Worm (Caenorhabditis elegans) whole organism, L1 larva: ENCODE data around the gene oac-53.

ENCODE experiments used
- ama-1 ChIP-seq: fragments of 150-350 bp; optimal IDR thresholded peaks from 2 replicates; lab custom pipeline; 2014
- dsc-1 ChIP-seq: sonication (generic microtip); optimal IDR thresholded peaks from 2 replicates; lab custom pipeline; 2016; ENCODE audit warnings: mild to moderate bottlenecking, missing genetic modification characterization, missing compliant biosample characterization
- lsy-2 ChIP-seq, 2 experiments: fragments of 150-350 bp; optimal IDR thresholded peaks; 2 replicates each; lab custom pipeline; 2014; ENCODE audit warnings: missing biosample characterization in 2 of 2, missing genetic modification characterization in 2 of 2
- mdl-1 ChIP-seq, 2 experiments: fragments of 150-350 bp; optimal IDR thresholded peaks; 2 replicates each; lab custom pipeline; 2014 to 2017; ENCODE audit warnings: missing biosample characterization in 2 of 2, missing genetic modification characterization in 2 of 2, inconsistent platforms in 1 of 2
- nhr-237 ChIP-seq: fragments of 150-350 bp; optimal IDR thresholded peaks from 2 replicates; lab custom pipeline; 2014; ENCODE audit warnings: missing biosample characterization, missing genetic modification characterization
- nhr-77 ChIP-seq: fragments of 150-350 bp; optimal IDR thresholded peaks from 2 replicates; lab custom pipeline; 2014; ENCODE audit warnings: missing biosample characterization, missing genetic modification characterization
- nhr-90 ChIP-seq: sonication (generic microtip); optimal IDR thresholded peaks from 2 replicates; lab custom pipeline; 2016; ENCODE audit warnings: mild to moderate bottlenecking, missing genetic modification characterization, missing compliant biosample characterization; ENCODE audit not compliant: poor library complexity
- rnt-1 ChIP-seq: sonication (generic microtip); optimal IDR thresholded peaks from 2 replicates; lab custom pipeline; 2016; ENCODE audit warnings: mild to moderate bottlenecking, missing genetic modification characterization, moderate library complexity, missing compliant biosample characterization
- snpc-4 ChIP-seq: fragments of 150-350 bp; optimal IDR thresholded peaks from 2 replicates; lab custom pipeline; 2014; ENCODE audit warnings: missing biosample characterization, missing genetic modification characterization

DNA sequence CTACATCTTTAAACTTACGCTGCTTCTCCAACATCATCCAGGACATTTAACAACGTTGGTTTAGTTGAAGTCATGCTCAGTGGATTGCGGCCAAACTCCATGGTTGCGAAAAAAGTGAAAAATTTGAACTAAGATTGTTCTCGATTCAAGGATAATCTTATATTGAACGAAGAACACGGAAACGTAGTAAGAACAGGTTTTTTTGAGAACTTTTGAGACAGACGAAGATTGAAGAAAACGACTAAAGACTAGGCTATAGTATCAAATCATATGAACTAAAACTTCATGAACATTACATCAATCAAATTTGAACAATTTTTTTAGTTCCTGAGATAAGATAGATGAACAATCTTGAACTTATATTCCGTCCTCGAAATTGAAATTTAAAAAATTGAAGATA, 19.3 kb upstream of the oac-53 start, which contains the start of gene W06G6.10:
- no peak for TF ChIP-seq mdl-1 (tag; optimal IDR thresholded peaks at IDR 0.05; lab: Kevin White, UChicago)
- no peak for TF ChIP-seq nhr-90
- TF ChIP-seq rnt-1 (tag; lab: Kevin White, UChicago), result no peak
- no peak for TF ChIP-seq ama-1 (lab: Kevin White, UChicago)
- TF ChIP-seq nhr-237 (tag; lab: Kevin White, UChicago), result no peak
- no peak for TF ChIP-seq snpc-4 (tag; lab: Kevin White, UChicago)
- TF ChIP-seq nhr-77, result no peak
- no peak for TF ChIP-seq lsy-2 (tag; optimal IDR thresholded peaks at IDR 0.05; lab: Kevin White, UChicago)
- TF ChIP-seq dsc-1 (tag; lab: Kevin White, UChicago), result no peak
